Worm (Caenorhabditis elegans): ENCODE results near the gene F23F1.2.

Gene F23F1.2

ce11 chrII:67663-68062 lies 33.7 kb downstream of the F23F1.2 start:
- TF ChIP-seq ama-1 (optimal IDR thresholded peaks at IDR 0.05) (no peak), B0310.2 (tag; optimal IDR thresholded peaks at IDR 0.05) (no peak), tbx-11 (GFP tag; IDR thresholded peaks at IDR 0.05) (no peak), tbx-37 (GFP tag; conservative IDR thresholded peaks at IDR 0.05) (no peak), ceh-36 (tag; optimal IDR thresholded peaks at IDR 0.05) (no peak), hmbx-1 (tag; optimal IDR thresholded peaks at IDR 0.05) (no peak), aly-1 (tag; optimal IDR thresholded peaks at IDR 0.05) (no peak), ceh-13 (GFP tag; optimal IDR thresholded peaks at IDR 0.05) (no peak), F13C5.2 (tag; optimal IDR thresholded peaks at IDR 0.05) (no peak), ets-7 (tag; optimal IDR thresholded peaks at IDR 0.05) (no peak), hmg-4 (GFP tag; optimal IDR thresholded peaks at IDR 0.05) (no peak), hnd-1 (tag; optimal IDR thresholded peaks at IDR 0.05) (no peak), scrt-1 (GFP tag; IDR thresholded peaks at IDR 0.05) (no peak), pes-1 (GFP tag; IDR thresholded peaks at IDR 0.05) (no peak)

DNA sequence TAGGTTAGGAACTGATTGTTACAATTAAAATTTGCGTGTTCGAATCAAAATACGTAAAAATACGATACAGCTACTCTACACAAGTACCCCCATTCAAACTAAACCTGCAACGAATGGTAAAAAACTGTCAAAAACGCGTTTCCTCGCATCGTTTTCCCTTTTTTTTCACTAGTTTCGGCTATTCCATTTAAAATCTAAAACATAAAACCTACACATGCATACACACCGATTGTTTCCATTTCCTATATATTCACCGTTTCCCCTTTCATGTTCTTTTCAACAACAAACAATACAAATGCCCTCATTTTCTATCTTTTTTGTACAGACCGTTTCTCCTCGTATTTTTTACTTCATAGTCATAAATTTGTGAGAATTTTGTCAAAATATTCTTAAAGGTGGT lies 34.8 kb downstream of the F23F1.2 start:
- TF ChIP-seq B0310.2 (tag; optimal IDR thresholded peaks at IDR 0.05): no peak
- no peak for TF ChIP-seq sea-1 (GFP tag; conservative IDR thresholded peaks at IDR 0.05)
- TF ChIP-seq tbx-37 (GFP tag; conservative IDR thresholded peaks at IDR 0.05): no peak
- no peak for TF ChIP-seq tbx-11 (GFP tag; IDR thresholded peaks at IDR 0.05)
- TF ChIP-seq hnd-1 (tag; optimal IDR thresholded peaks at IDR 0.05): no peak
- no peak for TF ChIP-seq tra-4 (tag; optimal IDR thresholded peaks at IDR 0.05)
- no peak for TF ChIP-seq ceh-13 (GFP tag; optimal IDR thresholded peaks at IDR 0.05)
- TF ChIP-seq F13C5.2 (tag; optimal IDR thresholded peaks at IDR 0.05): no peak
- no peak for TF ChIP-seq pes-1 (GFP tag; IDR thresholded peaks at IDR 0.05)
- no peak for TF ChIP-seq hmg-4 (GFP tag; optimal IDR thresholded peaks at IDR 0.05)
- no peak for TF ChIP-seq aly-1 (tag; optimal IDR thresholded peaks at IDR 0.05)
- no peak for TF ChIP-seq ama-1 (optimal IDR thresholded peaks at IDR 0.05)
- no peak for TF ChIP-seq ets-7 (tag; optimal IDR thresholded peaks at IDR 0.05)
- TF ChIP-seq ceh-36 (tag; optimal IDR thresholded peaks at IDR 0.05): no peak

DNA sequence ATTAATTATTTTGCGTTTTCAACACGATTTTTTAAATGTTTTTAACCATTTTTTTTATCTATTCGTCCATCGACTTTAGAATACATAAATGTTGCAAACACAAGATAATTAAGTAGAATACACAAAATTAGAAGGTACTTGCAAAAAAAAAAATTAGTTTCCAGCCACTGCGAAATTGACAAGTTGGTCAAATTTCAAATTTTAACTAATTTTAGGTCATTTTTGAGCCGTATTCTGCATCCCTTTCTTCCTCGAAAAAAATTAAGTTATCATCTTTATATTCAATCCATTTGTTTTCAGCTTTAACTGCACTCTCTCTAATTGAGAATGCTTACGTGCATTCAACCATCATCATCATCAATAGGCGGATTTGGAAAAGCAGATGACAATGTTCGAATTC lies 35.4 kb downstream of the F23F1.2 start, which contains the start of gene egl-26:
egl-26 (plus strand) TSS at position 301 of the 400 bp plus-strand sequence.
- TF ChIP-seq tbx-11 (GFP tag; IDR thresholded peaks at IDR 0.05) (no peak), ets-7 (tag; optimal IDR thresholded peaks at IDR 0.05) (no peak), hmg-4 (GFP tag; optimal IDR thresholded peaks at IDR 0.05) (no peak), pes-1 (GFP tag; IDR thresholded peaks at IDR 0.05) (no peak), B0310.2 (tag; optimal IDR thresholded peaks at IDR 0.05) (no peak), sea-1 (GFP tag; conservative IDR thresholded peaks at IDR 0.05) (no peak), ceh-13 (GFP tag; optimal IDR thresholded peaks at IDR 0.05) (no peak), tbx-37 (GFP tag; conservative IDR thresholded peaks at IDR 0.05) (no peak), ceh-36 (tag; optimal IDR thresholded peaks at IDR 0.05) (no peak), F13C5.2 (tag; optimal IDR thresholded peaks at IDR 0.05) (no peak), hmbx-1 (tag; optimal IDR thresholded peaks at IDR 0.05) (no peak)

ce11 chrII:73329-73728 lies 39.3 kb downstream of the F23F1.2 start:
- TF ChIP-seq ceh-36 (tag; optimal IDR thresholded peaks at IDR 0.05) (no peak), F13C5.2 (tag; optimal IDR thresholded peaks at IDR 0.05) (no peak), hmg-4 (GFP tag; optimal IDR thresholded peaks at IDR 0.05) (no peak), hnd-1 (tag; optimal IDR thresholded peaks at IDR 0.05) (no peak), tra-4 (tag; optimal IDR thresholded peaks at IDR 0.05) (no peak)

DNA sequence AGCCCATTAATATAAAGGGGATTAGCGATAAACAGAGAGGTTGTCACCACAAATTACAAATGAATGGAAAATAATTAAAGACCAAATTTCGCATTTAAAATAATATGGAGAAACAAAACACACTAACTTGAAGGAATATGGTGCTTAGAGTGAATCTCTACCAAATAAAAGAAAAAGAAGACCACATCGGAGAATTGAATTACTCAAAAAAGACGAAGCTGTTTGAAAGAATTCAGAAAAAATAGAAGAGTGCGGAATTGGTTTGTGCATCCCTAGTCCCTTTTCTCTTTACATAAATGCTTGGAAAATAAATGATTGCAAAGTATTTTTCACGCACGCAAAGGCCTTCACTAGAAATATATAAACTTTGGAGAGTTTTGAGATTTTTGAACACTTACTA lies 39.9 kb downstream of the F23F1.2 start:
- no peak for TF ChIP-seq B0310.2 (tag; optimal IDR thresholded peaks at IDR 0.05)
- no peak for TF ChIP-seq tbx-37 (GFP tag; conservative IDR thresholded peaks at IDR 0.05)
- TF ChIP-seq ceh-36 (tag; optimal IDR thresholded peaks at IDR 0.05): no peak
- TF ChIP-seq tra-4 (tag; optimal IDR thresholded peaks at IDR 0.05): no peak
- TF ChIP-seq F13C5.2 (tag; optimal IDR thresholded peaks at IDR 0.05): no peak
- TF ChIP-seq hmbx-1 (tag; optimal IDR thresholded peaks at IDR 0.05): no peak
- TF ChIP-seq ceh-13 (GFP tag; optimal IDR thresholded peaks at IDR 0.05): no peak
- no peak for TF ChIP-seq hnd-1 (tag; optimal IDR thresholded peaks at IDR 0.05)
- no peak for TF ChIP-seq ama-1 (optimal IDR thresholded peaks at IDR 0.05)
- no peak for TF ChIP-seq hmg-4 (GFP tag; optimal IDR thresholded peaks at IDR 0.05)
- no peak for TF ChIP-seq aly-1 (tag; optimal IDR thresholded peaks at IDR 0.05)
- TF ChIP-seq sea-1 (GFP tag; conservative IDR thresholded peaks at IDR 0.05): no peak

ce11 chrII:75831-76230 lies 41.8 kb downstream of the F23F1.2 start:
- TF ChIP-seq aly-1 (tag; optimal IDR thresholded peaks at IDR 0.05): no peak
- no peak for TF ChIP-seq F13C5.2 (tag; optimal IDR thresholded peaks at IDR 0.05)
- TF ChIP-seq tbx-11 (GFP tag; IDR thresholded peaks at IDR 0.05): no peak
- TF ChIP-seq ceh-36 (tag; optimal IDR thresholded peaks at IDR 0.05): no peak
- no peak for TF ChIP-seq tra-4 (tag; optimal IDR thresholded peaks at IDR 0.05)
- no peak for TF ChIP-seq hmg-4 (GFP tag; optimal IDR thresholded peaks at IDR 0.05)
- TF ChIP-seq ets-7 (tag; optimal IDR thresholded peaks at IDR 0.05): no peak
- TF ChIP-seq hnd-1 (tag; optimal IDR thresholded peaks at IDR 0.05): no peak
- TF ChIP-seq hmbx-1 (tag; optimal IDR thresholded peaks at IDR 0.05): no peak
- no peak for TF ChIP-seq B0310.2 (tag; optimal IDR thresholded peaks at IDR 0.05)
- no peak for TF ChIP-seq pes-1 (GFP tag; IDR thresholded peaks at IDR 0.05)
- no peak for TF ChIP-seq ama-1 (optimal IDR thresholded peaks at IDR 0.05)
- no peak for TF ChIP-seq flt-1 (GFP tag; IDR thresholded peaks at IDR 0.05)
- no peak for TF ChIP-seq scrt-1 (GFP tag; IDR thresholded peaks at IDR 0.05)
- no peak for TF ChIP-seq ceh-13 (GFP tag; optimal IDR thresholded peaks at IDR 0.05)
- no peak for TF ChIP-seq tbx-37 (GFP tag; conservative IDR thresholded peaks at IDR 0.05)
- TF ChIP-seq sea-1 (GFP tag; conservative IDR thresholded peaks at IDR 0.05): no peak

DNA sequence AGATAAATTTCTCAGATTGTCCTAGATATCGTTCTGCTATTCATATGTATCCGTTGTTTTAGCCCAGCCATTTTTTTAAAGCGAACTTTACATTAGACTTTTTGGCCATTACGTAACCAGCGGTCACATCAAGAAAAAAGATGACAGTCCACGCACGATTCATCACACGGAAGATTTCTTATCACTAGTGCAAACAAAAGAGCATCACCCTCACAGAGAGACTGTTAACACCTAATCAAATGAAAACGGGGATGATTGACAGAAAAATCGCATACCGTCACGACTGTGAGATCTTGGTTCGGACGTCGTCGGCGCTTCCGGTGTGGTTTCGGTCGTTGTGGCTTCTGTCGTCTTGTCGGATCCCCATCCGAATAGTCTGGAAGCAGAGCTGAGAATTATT lies 42.7 kb downstream of the F23F1.2 start:
- no peak for TF ChIP-seq tbx-37 (GFP tag; conservative IDR thresholded peaks at IDR 0.05)
- TF ChIP-seq aly-1 (tag; optimal IDR thresholded peaks at IDR 0.05): no peak
- TF ChIP-seq F13C5.2 (tag; optimal IDR thresholded peaks at IDR 0.05): no peak
- TF ChIP-seq tbx-11 (GFP tag; IDR thresholded peaks at IDR 0.05): no peak
- no peak for TF ChIP-seq sea-1 (GFP tag; conservative IDR thresholded peaks at IDR 0.05)
- no peak for TF ChIP-seq ceh-13 (GFP tag; optimal IDR thresholded peaks at IDR 0.05)
- TF ChIP-seq tra-4 (tag; optimal IDR thresholded peaks at IDR 0.05): no peak
- TF ChIP-seq pes-1 (GFP tag; IDR thresholded peaks at IDR 0.05): no peak
- no peak for TF ChIP-seq flt-1 (GFP tag; IDR thresholded peaks at IDR 0.05)

ce11 chrII:79166-79565 lies 45.2 kb downstream of the F23F1.2 start, which contains the start of gene C23H3.9:
C23H3.9 (minus strand) TSS chrII:79266.
- TF ChIP-seq aly-1 (tag; optimal IDR thresholded peaks at IDR 0.05) (no peak), hmbx-1 (tag; optimal IDR thresholded peaks at IDR 0.05) (no peak), ceh-13 (GFP tag; optimal IDR thresholded peaks at IDR 0.05) (no peak), hmg-4 (GFP tag; optimal IDR thresholded peaks at IDR 0.05) (no peak), tbx-11 (GFP tag; IDR thresholded peaks at IDR 0.05) (no peak), tbx-37 (GFP tag; conservative IDR thresholded peaks at IDR 0.05) (no peak), tra-4 (tag; optimal IDR thresholded peaks at IDR 0.05) (no peak), ets-7 (tag; optimal IDR thresholded peaks at IDR 0.05) (no peak), hnd-1 (tag; optimal IDR thresholded peaks at IDR 0.05) (no peak), ceh-36 (tag; optimal IDR thresholded peaks at IDR 0.05) (no peak), F13C5.2 (tag; optimal IDR thresholded peaks at IDR 0.05) (no peak), pes-1 (GFP tag; IDR thresholded peaks at IDR 0.05) (no peak), scrt-1 (GFP tag; IDR thresholded peaks at IDR 0.05) (no peak), ama-1 (optimal IDR thresholded peaks at IDR 0.05) (no peak), sea-1 (GFP tag; conservative IDR thresholded peaks at IDR 0.05) (no peak), flt-1 (GFP tag; IDR thresholded peaks at IDR 0.05) (no peak), B0310.2 (tag; optimal IDR thresholded peaks at IDR 0.05) (no peak)

All from whole organism, early embryonic.